Worm (Caenorhabditis elegans) whole organism, early embryonic: Measurements from ENCODE around the gene srt-13.

Experiments used
- F13C5.2 ChIP-seq: sonication (generic microtip); optimal IDR thresholded peaks from 2 replicates; lab custom pipeline; 2017; ENCODE audit warnings: mild to moderate bottlenecking, missing genetic modification characterization, inconsistent platforms, missing compliant biosample characterization
- ama-1 ChIP-seq: fragments of 150-350 bp; optimal IDR thresholded peaks from 2 replicates; lab custom pipeline; 2014
- ceh-36 ChIP-seq: sonication (generic microtip); optimal IDR thresholded peaks from 2 replicates; lab custom pipeline; 2016; ENCODE audit warnings: missing genetic modification characterization, inconsistent platforms, missing compliant biosample characterization
- hmg-4 ChIP-seq: fragments of 200-800 bp; sonication (Bioruptor generic); optimal IDR thresholded peaks from 2 replicates; lab custom pipeline; 2018; ENCODE audit warnings: mild to moderate bottlenecking, missing genetic modification characterization, missing compliant biosample characterization
- pes-1 ChIP-seq: fragments of 200-800 bp; sonication (Bioruptor generic); IDR thresholded peaks from 2 replicates; pipeline ENCODE4 v1.3.6; 2022; ENCODE audit warnings: missing genetic modification reagents, missing genetic modification characterization, missing compliant biosample characterization
- sea-1 ChIP-seq: fragments of 200-800 bp; sonication (Bioruptor generic); conservative IDR thresholded peaks from 2 replicates; pipeline ENCODE4 v1.3.6; 2022; ENCODE audit warnings: missing genetic modification characterization, missing compliant biosample characterization
- tbx-11 ChIP-seq: fragments of 200-800 bp; sonication (Bioruptor generic); IDR thresholded peaks from 2 replicates; pipeline ENCODE4 v1.3.6; 2022; ENCODE audit warnings: missing genetic modification characterization, missing compliant biosample characterization

ce11 chrV:4298579-4298978 is 48.6 kb upstream of the srt-13 start, which contains the start of gene ZC132.11:
- TF ChIP-seq sea-1 (GFP tag; lab: Robert Waterston, UW) = no peak
- no peak for TF ChIP-seq ama-1 (lab: Kevin White, UChicago)
- TF ChIP-seq hmg-4 (GFP tag; lab: Kevin White, UChicago) = no peak
- TF ChIP-seq tbx-11 (GFP tag; lab: Robert Waterston, UW) = no peak
- TF ChIP-seq F13C5.2 (tag; lab: Kevin White, UChicago) = no peak
- no peak for TF ChIP-seq pes-1 (GFP tag; lab: Robert Waterston, UW)
- TF ChIP-seq ceh-36 (tag; lab: Kevin White, UChicago) = no peak
